Worm (Caenorhabditis elegans) whole organism, L2 larva: ENCODE data around the gene sru-21.
"Not testable (repeated sequence)": the region's sequence is repeated elsewhere in the genome, so short reads cannot be mapped to it uniquely, and the experiment has no call there.

Experiments
- C34F6.9 ChIP-seq: fragments of 150-350 bp; optimal IDR thresholded peaks from 2 replicates; lab custom pipeline; 2014; ENCODE audit warnings: missing biosample characterization, missing genetic modification characterization
- blmp-1 ChIP-seq: sonication (generic microtip); optimal IDR thresholded peaks from 2 replicates; lab custom pipeline; 2017; ENCODE audit warnings: missing genetic modification characterization, mild to moderate bottlenecking, missing compliant biosample characterization, antibody characterized with exemption, moderate library complexity; ENCODE audit not compliant: insufficient read depth
- egl-27 ChIP-seq: sonication (generic microtip); optimal IDR thresholded peaks from 3 replicates; lab custom pipeline; 2017; ENCODE audit warnings: missing biosample characterization, missing genetic modification reagents, missing genetic modification characterization
- fos-1 ChIP-seq: fragments of 150-350 bp; optimal IDR thresholded peaks from 2 replicates; lab custom pipeline; 2014; ENCODE audit warnings: missing biosample characterization, missing genetic modification characterization
- mdl-1 ChIP-seq, 2 experiments: fragments of 150-350 bp in 1 of 2; sonication (generic microtip) in 1 of 2; optimal IDR thresholded peaks; 2 replicates each; lab custom pipeline; 2017; ENCODE audit warnings: missing biosample characterization in 2 of 2, missing genetic modification characterization in 2 of 2
- nhr-23 ChIP-seq: fragments of 150-350 bp; optimal IDR thresholded peaks from 2 replicates; lab custom pipeline; 2014; ENCODE audit warnings: missing biosample characterization, missing genetic modification reagents, missing genetic modification characterization

ce11 chrIV:13597813-13598212 is 28.8 kb upstream of the sru-21 start, which contains the start of gene Y45F10B.9:
- not testable (repeated sequence) for TF ChIP-seq C34F6.9 (tag; lab: Kevin White, UChicago); blmp-1; egl-27 (tag; lab: Kevin White, UChicago); mdl-1 (tag; optimal IDR thresholded peaks at IDR 0.05; lab: Kevin White, UChicago); nhr-23; fos-1 (tag; lab: Kevin White, UChicago)
